Worm (Caenorhabditis elegans): ENCODE data around the gene rbg-1.

ce11 chrX:14983274-14983673 is at the start of gene rbg-1:
- TF ChIP-seq tbx-2 (tag; optimal IDR thresholded peaks at IDR 0.05): no peak
- no peak for TF ChIP-seq nhr-12 (tag; optimal IDR thresholded peaks at IDR 0.05)
- TF ChIP-seq eor-1 (tag; optimal IDR thresholded peaks at IDR 0.05): no peak
- peak; percentile 87 for TF ChIP-seq nhr-25 (tag; optimal IDR thresholded peaks at IDR 0.05)
- no peak for TF ChIP-seq ztf-11 (tag; optimal IDR thresholded peaks at IDR 0.05)
- no peak for TF ChIP-seq mdl-1 (tag; optimal IDR thresholded peaks at IDR 0.05)
- no peak for TF ChIP-seq ceh-9 (tag; optimal IDR thresholded peaks at IDR 0.05)
- TF ChIP-seq fos-1 (tag; optimal IDR thresholded peaks at IDR 0.05): no peak
